Fruit fly (Drosophila melanogaster): Measurements from ENCODE around the gene CG7829.

The CG7829 gene

DNA sequence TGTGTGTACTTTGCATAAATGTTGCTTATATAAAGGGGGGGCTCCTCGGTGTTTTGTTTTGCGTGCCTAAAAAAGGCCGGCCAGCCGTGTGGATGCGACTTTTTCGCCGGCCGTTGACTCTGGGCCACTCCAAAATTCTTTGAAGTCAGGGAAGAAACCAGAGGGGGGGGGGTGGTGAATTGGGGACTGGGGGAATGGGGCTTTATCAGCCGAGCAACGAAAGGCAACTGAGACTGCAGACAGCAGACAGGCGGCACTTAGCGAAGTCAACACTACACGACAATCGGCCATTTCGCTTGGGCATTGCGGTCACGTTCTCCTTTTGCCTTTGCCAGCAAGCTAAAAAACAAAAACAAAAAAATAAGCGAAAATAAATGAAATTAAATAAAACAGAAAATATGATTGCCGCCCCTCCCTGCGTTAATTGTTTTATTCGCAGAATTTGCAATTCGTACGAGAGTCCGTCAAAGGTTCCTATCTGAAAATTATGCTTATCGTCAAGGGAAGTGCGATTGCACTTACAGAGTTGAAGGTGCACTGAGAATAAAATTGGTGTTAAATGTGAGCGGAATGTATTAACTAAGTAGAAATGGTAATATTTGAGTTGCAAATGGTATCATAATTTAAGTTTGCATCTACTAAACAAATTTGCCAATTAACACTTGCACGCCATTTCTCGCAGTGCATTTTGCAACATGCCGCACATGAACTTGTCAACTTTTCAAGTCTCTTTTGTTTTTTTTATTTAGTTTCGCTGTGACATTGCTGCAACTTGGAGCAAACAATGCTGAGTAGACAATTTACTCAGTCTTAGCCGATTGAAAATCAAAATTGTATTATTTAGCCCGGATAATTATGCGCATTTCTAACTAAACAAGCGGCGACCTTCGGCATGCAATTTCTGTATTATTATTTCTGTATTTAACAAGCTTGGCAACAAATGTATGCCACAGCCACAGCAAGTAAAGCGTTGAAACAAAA lies 31.3 kb downstream of the CG7829 start:
- TF ChIP-seq CG17801 (GFP tag; optimal IDR thresholded peaks at IDR 0.05; ENCODE audit: partially characterized antibody) = peak; percentile 37

dm6 chr3R:29785242-29785641 lies 32.3 kb downstream of the CG7829 start:
- TF ChIP-seq CG17801 (GFP tag; optimal IDR thresholded peaks at IDR 0.05; ENCODE audit: partially characterized antibody) = no peak

- no peak for TF ChIP-seq CG17801 (GFP tag; optimal IDR thresholded peaks at IDR 0.05; ENCODE audit: partially characterized antibody)
Measured at dm6 chr3R:29783210-29783609, 34.4 kb downstream of the CG7829 start.

DNA sequence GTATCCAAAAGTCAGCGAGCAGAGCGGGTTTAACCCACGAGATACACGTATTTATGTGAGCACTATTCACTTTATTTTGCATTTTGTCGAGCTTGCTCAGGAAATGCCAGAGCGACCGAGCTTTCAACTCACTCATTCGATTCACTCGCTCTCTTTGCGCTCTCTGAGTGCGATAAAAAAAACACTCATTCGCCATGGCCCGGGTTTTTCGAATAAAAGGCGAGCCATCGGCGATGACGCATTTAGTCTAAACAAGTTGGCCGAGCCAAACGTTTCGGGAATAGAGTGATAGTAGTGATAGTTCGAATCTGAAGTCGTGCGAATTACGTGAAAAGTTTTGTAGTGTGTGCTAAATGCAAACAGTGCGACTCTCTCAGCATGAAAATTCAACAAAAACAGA lies 35.2 kb downstream of the CG7829 start:
- peak; percentile 61 for TF ChIP-seq CG17801 (GFP tag; optimal IDR thresholded peaks at IDR 0.05; ENCODE audit: partially characterized antibody)

- TF ChIP-seq CG17801 (GFP tag; optimal IDR thresholded peaks at IDR 0.05; ENCODE audit: partially characterized antibody) = no peak
Measured at dm6 chr3R:29781874-29782273, 35.7 kb downstream of the CG7829 start.

- no peak for TF ChIP-seq CG17801 (GFP tag; optimal IDR thresholded peaks at IDR 0.05; ENCODE audit: partially characterized antibody)
Measured at dm6 chr3R:29780402-29781029, 37.0 kb downstream of the CG7829 start, which contains the start of gene fig. TSS of gene fig (minus strand) at chr3R:29780452.

- TF ChIP-seq CG17801 (GFP tag; optimal IDR thresholded peaks at IDR 0.05; ENCODE audit: partially characterized antibody) = no peak
Measured at dm6 chr3R:29778985-29779298, 38.6 kb downstream of the CG7829 start.

dm6 chr3R:29778139-29778984 lies 39.2 kb downstream of the CG7829 start:
- no peak for TF ChIP-seq CG17801 (GFP tag; optimal IDR thresholded peaks at IDR 0.05; ENCODE audit: partially characterized antibody)

DNA sequence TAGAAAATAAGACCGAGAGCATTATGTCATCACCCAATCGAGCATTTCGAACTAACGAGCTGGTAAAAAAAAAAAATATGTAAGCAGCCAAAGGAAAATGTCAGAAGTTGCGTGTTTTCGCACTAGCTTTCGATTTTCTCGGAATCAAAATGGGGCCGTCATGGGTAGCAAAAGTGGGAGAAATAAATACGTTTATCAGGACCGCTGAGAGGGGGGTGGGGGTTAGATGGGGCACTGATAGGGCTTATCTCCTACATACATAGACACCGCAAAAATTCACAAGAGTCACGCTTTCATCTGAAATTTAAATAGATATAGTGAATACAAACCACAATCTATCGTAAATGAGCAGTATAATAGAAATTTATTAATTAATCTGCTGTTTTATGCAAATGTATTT lies 40.4 kb downstream of the CG7829 start:
- TF ChIP-seq CG17801 (GFP tag; optimal IDR thresholded peaks at IDR 0.05; ENCODE audit: partially characterized antibody) = no peak

dm6 chr3R:29775755-29776686 lies 41.5 kb downstream of the CG7829 start:
- TF ChIP-seq CG17801 (GFP tag; optimal IDR thresholded peaks at IDR 0.05; ENCODE audit: partially characterized antibody) = no peak

dm6 chr3R:29774360-29775193 lies 43.0 kb downstream of the CG7829 start:
- peak; percentile 11 for TF ChIP-seq CG17801 (GFP tag; optimal IDR thresholded peaks at IDR 0.05; ENCODE audit: partially characterized antibody)

DNA sequence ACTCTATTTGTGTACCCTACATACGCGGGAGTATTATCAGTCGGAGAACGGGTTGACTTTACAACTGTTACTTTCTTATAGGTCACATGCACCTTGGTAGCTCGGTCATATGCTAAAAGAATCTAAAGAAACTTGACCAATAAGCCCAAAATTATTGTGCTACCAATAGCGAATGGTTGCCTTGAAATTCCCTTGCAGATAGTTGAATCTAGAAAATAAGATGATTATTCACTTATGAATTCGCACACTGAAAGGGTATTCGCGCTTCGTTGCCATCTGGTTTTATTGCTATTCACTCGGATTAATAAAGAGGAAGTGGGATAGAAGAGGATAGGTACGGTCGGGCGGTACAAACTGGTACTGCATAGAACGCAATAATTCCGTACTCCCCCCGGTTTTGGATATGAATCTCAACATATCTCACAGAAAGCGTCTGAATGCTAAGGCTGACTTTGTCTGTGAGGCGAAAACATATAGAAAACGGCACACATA lies 43.7 kb downstream of the CG7829 start:
- TF ChIP-seq CG17801 (GFP tag; optimal IDR thresholded peaks at IDR 0.05; ENCODE audit: partially characterized antibody) = peak; percentile 69

DNA sequence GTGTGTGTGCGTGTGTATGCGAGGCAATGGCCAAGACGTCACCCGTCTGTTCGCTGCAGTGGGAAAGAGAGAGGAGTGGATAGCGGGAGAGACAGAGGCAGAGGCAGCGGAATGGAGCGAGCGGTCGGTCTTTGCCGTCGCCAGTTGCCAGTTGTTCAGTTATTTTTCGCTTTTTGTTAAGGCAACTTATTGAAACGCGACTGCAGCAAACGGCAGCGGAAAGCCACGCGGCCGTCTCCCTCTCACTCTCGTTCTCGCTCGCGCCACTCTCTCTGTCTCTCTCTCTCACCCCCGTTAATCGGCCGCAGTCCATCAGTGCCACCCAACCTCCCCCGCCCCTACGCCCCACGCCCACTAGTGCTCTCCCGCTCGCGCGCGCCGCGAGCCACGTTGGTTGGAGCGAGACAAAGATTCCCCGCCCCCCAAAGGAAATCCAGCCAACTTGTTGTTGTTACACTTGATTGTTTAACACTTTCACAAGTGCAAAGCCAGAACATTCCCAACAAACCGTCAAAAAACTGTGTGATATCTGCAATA lies 44.7 kb downstream of the CG7829 start:
- TF ChIP-seq CG17801 (GFP tag; optimal IDR thresholded peaks at IDR 0.05; ENCODE audit: partially characterized antibody) = peak; percentile 52
